Worm (Caenorhabditis elegans): ENCODE data around the gene F53F4.7.

ce11 chrV:13577463-13577862, 36.3 kb downstream of the F53F4.7 start:
- no peak for TF ChIP-seq unc-39 (tag; optimal IDR thresholded peaks at IDR 0.05)
- no peak for TF ChIP-seq ceh-28 (tag; optimal IDR thresholded peaks at IDR 0.05)
- TF ChIP-seq unc-62 (GFP tag; optimal IDR thresholded peaks at IDR 0.05) = no peak
- no peak for TF ChIP-seq fkh-2 (tag; optimal IDR thresholded peaks at IDR 0.05)
- no peak for TF ChIP-seq aly-2 (tag; optimal IDR thresholded peaks at IDR 0.05)
- no peak for TF ChIP-seq nhr-28 (tag; optimal IDR thresholded peaks at IDR 0.05)

Measured in whole organism, L3 larva.